Fruit fly (Drosophila melanogaster): Measurements from ENCODE around the gene TkR86C.

dm6 chr3R:10775246-10775645 lies 24.2 kb upstream of the TkR86C start:
- TF ChIP-seq ttk (optimal IDR thresholded peaks at IDR 0.05) (no peak), h (optimal IDR thresholded peaks at IDR 0.05) (no peak), insv (optimal IDR thresholded peaks at IDR 0.05) (no peak), Myc (optimal IDR thresholded peaks at IDR 0.05) (no peak), Sin3A (optimal IDR thresholded peaks at IDR 0.05) (no peak)
